Worm (Caenorhabditis elegans) whole organism, mixed stage, embryonic: ENCODE results near the gene srz-14.

Source experiments
- M03D4.4 ChIP-seq: sonication (generic microtip); optimal IDR thresholded peaks from 2 replicates; lab custom pipeline; 2017; ENCODE audit warnings: mild to moderate bottlenecking, missing genetic modification characterization, missing compliant biosample characterization
- bed-3 ChIP-seq: fragments of 200-800 bp; sonication (Bioruptor generic); optimal IDR thresholded peaks from 3 replicates; lab custom pipeline; 2018; ENCODE audit warnings: mild to moderate bottlenecking, missing genetic modification characterization, moderate library complexity, missing compliant biosample characterization
- blmp-1 ChIP-seq: fragments of 150-350 bp; optimal IDR thresholded peaks from 2 replicates; lab custom pipeline; 2014; ENCODE audit warnings: missing biosample characterization, missing genetic modification characterization
- ceh-39 ChIP-seq: fragments of 150-350 bp; optimal IDR thresholded peaks from 2 replicates; lab custom pipeline; 2014; ENCODE audit warnings: missing biosample characterization, missing genetic modification characterization
- ceh-43 ChIP-seq: fragments of 200-800 bp; sonication (Bioruptor generic); optimal IDR thresholded peaks from 2 replicates; lab custom pipeline; 2018; ENCODE audit warnings: mild to moderate bottlenecking, missing genetic modification characterization, moderate library complexity, missing compliant biosample characterization
- ces-1 ChIP-seq: fragments of 150-350 bp; optimal IDR thresholded peaks from 2 replicates; lab custom pipeline; 2014; ENCODE audit warnings: missing biosample characterization, missing genetic modification reagents, missing genetic modification characterization
- cnd-1 ChIP-seq: fragments of 200-800 bp; sonication (Bioruptor generic); optimal IDR thresholded peaks from 2 replicates; lab custom pipeline; 2018; ENCODE audit warnings: mild to moderate bottlenecking, missing genetic modification characterization, missing compliant biosample characterization
- drap-1 ChIP-seq: fragments of 200-800 bp; sonication (Bioruptor generic); optimal IDR thresholded peaks from 3 replicates; lab custom pipeline; 2018; ENCODE audit warnings: mild to moderate bottlenecking, missing genetic modification characterization, missing compliant biosample characterization
- elt-1 ChIP-seq: sonication (generic microtip); optimal IDR thresholded peaks from 2 replicates; lab custom pipeline; 2017; ENCODE audit warnings: missing genetic modification characterization, mild to moderate bottlenecking, missing compliant biosample characterization, antibody characterized with exemption, moderate library complexity, borderline replicate concordance; ENCODE audit not compliant: insufficient read depth
- elt-3 ChIP-seq: fragments of 150-350 bp; optimal IDR thresholded peaks from 2 replicates; lab custom pipeline; 2014; ENCODE audit warnings: missing biosample characterization, missing genetic modification characterization
- ham-2 ChIP-seq: fragments of 200-800 bp; sonication (Bioruptor generic); optimal IDR thresholded peaks from 2 replicates; lab custom pipeline; 2018; ENCODE audit warnings: mild to moderate bottlenecking, missing genetic modification characterization, missing compliant biosample characterization
- hlh-1 ChIP-seq: fragments of 150-350 bp; optimal IDR thresholded peaks from 2 replicates; lab custom pipeline; 2014; ENCODE audit warnings: missing biosample characterization, missing genetic modification reagents, missing genetic modification characterization
- lin-13 ChIP-seq: fragments of 150-350 bp; optimal IDR thresholded peaks from 2 replicates; lab custom pipeline; 2014; ENCODE audit warnings: missing biosample characterization, missing genetic modification characterization
- lin-32 ChIP-seq: fragments of 200-800 bp; sonication (Bioruptor generic); optimal IDR thresholded peaks from 2 replicates; lab custom pipeline; 2018; ENCODE audit warnings: mild to moderate bottlenecking, missing genetic modification characterization, missing compliant biosample characterization
- lsy-2 ChIP-seq: fragments of 150-350 bp; optimal IDR thresholded peaks from 2 replicates; lab custom pipeline; 2014; ENCODE audit warnings: missing biosample characterization, missing genetic modification characterization
- mab-5 ChIP-seq: fragments of 150-350 bp; optimal IDR thresholded peaks from 2 replicates; lab custom pipeline; 2014; ENCODE audit warnings: missing biosample characterization, missing genetic modification characterization
- mls-2 ChIP-seq: sonication (generic microtip); optimal IDR thresholded peaks from 2 replicates; lab custom pipeline; 2016; ENCODE audit warnings: mild to moderate bottlenecking, missing genetic modification characterization, moderate library complexity, missing compliant biosample characterization
- nhr-2 ChIP-seq: fragments of 150-350 bp; optimal IDR thresholded peaks from 2 replicates; lab custom pipeline; 2014; ENCODE audit warnings: missing biosample characterization, missing genetic modification characterization
- nhr-237 ChIP-seq: fragments of 150-350 bp; optimal IDR thresholded peaks from 2 replicates; lab custom pipeline; 2014; ENCODE audit warnings: missing biosample characterization, missing genetic modification characterization
- nhr-76 ChIP-seq: sonication (generic microtip); optimal IDR thresholded peaks from 2 replicates; lab custom pipeline; 2017; ENCODE audit warnings: missing biosample characterization, missing genetic modification characterization
- pha-4 ChIP-seq: fragments of 150-350 bp; optimal IDR thresholded peaks from 2 replicates; lab custom pipeline; 2018; ENCODE audit warnings: missing biosample characterization, missing genetic modification reagents, missing genetic modification characterization
- sem-2 ChIP-seq: fragments of 200-800 bp; sonication (Bioruptor generic); optimal IDR thresholded peaks from 2 replicates; lab custom pipeline; 2018; ENCODE audit warnings: mild to moderate bottlenecking, missing genetic modification characterization, missing compliant biosample characterization
- sptf-1 ChIP-seq: sonication (generic microtip); optimal IDR thresholded peaks from 2 replicates; lab custom pipeline; 2017; ENCODE audit warnings: mild to moderate bottlenecking, missing genetic modification characterization, moderate library complexity, missing compliant biosample characterization
- unc-120 ChIP-seq: sonication (generic microtip); optimal IDR thresholded peaks from 2 replicates; lab custom pipeline; 2017; ENCODE audit warnings: missing genetic modification characterization, missing compliant biosample characterization; ENCODE audit not compliant: poor library complexity, severe bottlenecking
- unc-39 ChIP-seq: fragments of 150-350 bp; optimal IDR thresholded peaks from 2 replicates; lab custom pipeline; 2014; ENCODE audit warnings: missing biosample characterization, missing genetic modification characterization
- unc-62 ChIP-seq: fragments of 150-350 bp; optimal IDR thresholded peaks from 2 replicates; lab custom pipeline; 2014; ENCODE audit warnings: missing biosample characterization, missing genetic modification reagents, missing genetic modification characterization
- zip-8 ChIP-seq: fragments of 150-350 bp; optimal IDR thresholded peaks from 2 replicates; lab custom pipeline; 2014; ENCODE audit warnings: missing biosample characterization, missing genetic modification characterization
- ztf-11 ChIP-seq: fragments of 150-350 bp; optimal IDR thresholded peaks from 2 replicates; lab custom pipeline; 2014; ENCODE audit warnings: missing biosample characterization, missing genetic modification characterization

Gene srz-14

ce11 chrV:16226581-16226980 is 43.1 kb downstream of the srz-14 start, which contains the start of gene F11A5.13:
F11A5.13 (minus strand) TSS chrV:16226681.
- TF ChIP-seq nhr-237 (tag; lab: Kevin White, UChicago) (no peak), sem-2 (GFP tag; lab: Kevin White, UChicago) (no peak)

ce11 chrV:16229439-16229838 is 46.0 kb downstream of the srz-14 start:
- TF ChIP-seq M03D4.4, result no peak
- TF ChIP-seq zip-8, result peak; percentile 69
- TF ChIP-seq sptf-1 (tag; lab: Kevin White, UChicago), result no peak

ce11 chrV:16229896-16230295 is 46.4 kb downstream of the srz-14 start, which contains the start of the genes F21H7.2 and F21H7.12:
F21H7.2 (minus strand) TSS chrV:16229996.
F21H7.12 (plus strand) TSS chrV:16230165.
- TF ChIP-seq lin-32, result no peak
- TF ChIP-seq ceh-43, result no peak
- TF ChIP-seq unc-39 (tag; lab: Kevin White, UChicago), result no peak
- no peak for TF ChIP-seq lsy-2 (tag; lab: Kevin White, UChicago)
- no peak for TF ChIP-seq ceh-39 (tag; lab: Kevin White, UChicago)
- TF ChIP-seq unc-62 (GFP tag; lab: Kevin White, UChicago), result no peak
- no peak for TF ChIP-seq elt-1

- no peak for TF ChIP-seq elt-1
- TF ChIP-seq nhr-2 (tag; lab: Kevin White, UChicago), result no peak
- no peak for TF ChIP-seq unc-120
- TF ChIP-seq ztf-11 (tag; lab: Kevin White, UChicago), result no peak
- no peak for TF ChIP-seq elt-3 (tag; lab: Kevin White, UChicago)
- TF ChIP-seq cnd-1 (tag; lab: Kevin White, UChicago), result no peak
- TF ChIP-seq nhr-237 (tag; lab: Kevin White, UChicago), result no peak
- TF ChIP-seq nhr-76 (tag; lab: Kevin White, UChicago), result no peak
- TF ChIP-seq M03D4.4, result no peak
- TF ChIP-seq sem-2 (GFP tag; lab: Kevin White, UChicago), result no peak
- no peak for TF ChIP-seq ceh-43
- TF ChIP-seq ces-1, result no peak
Observed at ce11 chrV:16232180-16232579, 48.7 kb downstream of the srz-14 start, which contains the start of gene gst-22. gst-22 (minus strand) TSS chrV:16232282.

ce11 chrV:16233624-16234023 is 50.2 kb downstream of the srz-14 start, which contains the start of gene clec-233:
clec-233 (plus strand) TSS chrV:16233924.
- TF ChIP-seq drap-1 (no peak), cnd-1 (tag; lab: Kevin White, UChicago) (no peak), sptf-1 (tag; lab: Kevin White, UChicago) (no peak), nhr-237 (tag; lab: Kevin White, UChicago) (no peak), ham-2 (GFP tag; lab: Kevin White, UChicago) (no peak), pha-4 (tag; lab: Kevin White, UChicago) (no peak), bed-3 (no peak), ztf-11 (tag; lab: Kevin White, UChicago) (no peak), nhr-2 (tag; lab: Kevin White, UChicago) (no peak), nhr-76 (tag; lab: Kevin White, UChicago) (no peak), unc-39 (tag; lab: Kevin White, UChicago) (no peak), mab-5 (tag; lab: Kevin White, UChicago) (no peak), mls-2 (no peak), zip-8 (no peak), hlh-1 (tag; lab: Kevin White, UChicago) (no peak), lin-13 (no peak), M03D4.4 (no peak), blmp-1 (no peak)
